Worm (Caenorhabditis elegans) whole organism, late embryonic: ENCODE results near the gene tmem-218.

Source experiments
- C08G9.2 ChIP-seq: sonication (generic microtip); optimal IDR thresholded peaks from 2 replicates; lab custom pipeline; 2016; ENCODE audit warnings: mild to moderate bottlenecking, missing genetic modification characterization, moderate library complexity, missing compliant biosample characterization
- F13H6.1 ChIP-seq: sonication (generic microtip); optimal IDR thresholded peaks from 2 replicates; lab custom pipeline; 2016; ENCODE audit warnings: missing genetic modification characterization, missing compliant biosample characterization
- K02D7.2 ChIP-seq: sonication (generic microtip); optimal IDR thresholded peaks from 2 replicates; lab custom pipeline; 2017; ENCODE audit warnings: mild to moderate bottlenecking, missing genetic modification characterization, missing compliant biosample characterization
- Y22D7AL.16 ChIP-seq: sonication (generic microtip); optimal IDR thresholded peaks from 2 replicates; lab custom pipeline; 2016; ENCODE audit warnings: missing genetic modification characterization, missing compliant biosample characterization
- ahr-1 ChIP-seq: sonication (generic microtip); optimal IDR thresholded peaks from 2 replicates; lab custom pipeline; 2016; ENCODE audit warnings: missing genetic modification characterization, missing compliant biosample characterization
- ama-1 ChIP-seq: fragments of 150-350 bp; optimal IDR thresholded peaks from 2 replicates; lab custom pipeline; 2014
- ceh-14 ChIP-seq: sonication (generic microtip); optimal IDR thresholded peaks from 2 replicates; lab custom pipeline; 2016; ENCODE audit warnings: missing genotype, missing genetic modification characterization, missing compliant biosample characterization
- ceh-18 ChIP-seq: sonication (generic microtip); optimal IDR thresholded peaks from 2 replicates; lab custom pipeline; 2016; ENCODE audit warnings: missing genetic modification characterization, missing compliant biosample characterization
- ceh-2 ChIP-seq: sonication (generic microtip); optimal IDR thresholded peaks from 2 replicates; lab custom pipeline; 2016; ENCODE audit warnings: missing genotype, missing genetic modification characterization, missing compliant biosample characterization
- ceh-22 ChIP-seq: sonication (generic microtip); optimal IDR thresholded peaks from 2 replicates; lab custom pipeline; 2017; ENCODE audit warnings: missing biosample characterization, missing genetic modification characterization
- ceh-24 ChIP-seq: sonication (generic microtip); optimal IDR thresholded peaks from 2 replicates; lab custom pipeline; 2016; ENCODE audit warnings: mild to moderate bottlenecking, missing genetic modification characterization, missing compliant biosample characterization
- ceh-34 ChIP-seq: sonication (generic microtip); optimal IDR thresholded peaks from 2 replicates; lab custom pipeline; 2016; ENCODE audit warnings: mild to moderate bottlenecking, missing genetic modification characterization, missing compliant biosample characterization
- ceh-48 ChIP-seq: sonication (generic microtip); optimal IDR thresholded peaks from 2 replicates; lab custom pipeline; 2016; ENCODE audit warnings: missing genetic modification characterization, inconsistent platforms, missing compliant biosample characterization
- che-1 ChIP-seq: sonication (generic microtip); optimal IDR thresholded peaks from 2 replicates; lab custom pipeline; 2016; ENCODE audit warnings: mild to moderate bottlenecking, missing genetic modification characterization, missing compliant biosample characterization
- dmd-4 ChIP-seq: sonication (generic microtip); optimal IDR thresholded peaks from 2 replicates; lab custom pipeline; 2016; ENCODE audit warnings: borderline replicate concordance, missing genetic modification characterization, missing compliant biosample characterization
- elt-2 ChIP-seq: sonication (generic microtip); optimal IDR thresholded peaks from 2 replicates; lab custom pipeline; 2016; ENCODE audit warnings: missing genetic modification reagents, missing genetic modification characterization, missing compliant biosample characterization
- elt-4 ChIP-seq: sonication (generic microtip); optimal IDR thresholded peaks from 2 replicates; lab custom pipeline; 2016; ENCODE audit warnings: missing genetic modification characterization, missing compliant biosample characterization
- eyg-1 ChIP-seq: sonication (generic microtip); optimal IDR thresholded peaks from 2 replicates; lab custom pipeline; 2016; ENCODE audit warnings: missing genotype, missing genetic modification characterization, missing compliant biosample characterization
- fax-1 ChIP-seq: sonication (generic microtip); optimal IDR thresholded peaks from 2 replicates; lab custom pipeline; 2016; ENCODE audit warnings: missing genotype, missing genetic modification characterization, missing compliant biosample characterization
- fkh-10 ChIP-seq: fragments of 150-350 bp; optimal IDR thresholded peaks from 2 replicates; lab custom pipeline; 2014; ENCODE audit warnings: missing biosample characterization, missing genetic modification reagents, missing genetic modification characterization
- fkh-6 ChIP-seq: sonication (generic microtip); optimal IDR thresholded peaks from 2 replicates; lab custom pipeline; 2016; ENCODE audit warnings: missing genetic modification characterization, missing compliant biosample characterization
- hlh-13 ChIP-seq: fragments of 200-800 bp; sonication (Bioruptor generic); optimal IDR thresholded peaks from 2 replicates; lab custom pipeline; 2018; ENCODE audit warnings: mild to moderate bottlenecking, missing genetic modification characterization, missing compliant biosample characterization
- hlh-30 ChIP-seq: sonication (generic microtip); optimal IDR thresholded peaks from 2 replicates; lab custom pipeline; 2017; ENCODE audit warnings: antibody characterized with exemption, missing genetic modification characterization, missing compliant biosample characterization; ENCODE audit not compliant: insufficient read depth
- hlh-8 ChIP-seq: sonication (generic microtip); optimal IDR thresholded peaks from 2 replicates; lab custom pipeline; 2016; ENCODE audit warnings: missing genotype, missing genetic modification characterization, missing compliant biosample characterization
- lin-11 ChIP-seq: fragments of 200-800 bp; sonication (Bioruptor generic); optimal IDR thresholded peaks from 2 replicates; lab custom pipeline; 2018; ENCODE audit warnings: mild to moderate bottlenecking, missing genetic modification characterization, missing compliant biosample characterization
- madf-2 ChIP-seq: sonication (generic microtip); optimal IDR thresholded peaks from 2 replicates; lab custom pipeline; 2017; ENCODE audit warnings: missing genetic modification characterization, missing compliant biosample characterization
- mec-3 ChIP-seq: sonication (generic microtip); optimal IDR thresholded peaks from 2 replicates; lab custom pipeline; 2016; ENCODE audit warnings: borderline replicate concordance, missing genetic modification characterization, missing compliant biosample characterization
- nfya-1 ChIP-seq: sonication (generic microtip); optimal IDR thresholded peaks from 2 replicates; lab custom pipeline; 2017; ENCODE audit warnings: missing genetic modification characterization, mild to moderate bottlenecking, missing compliant biosample characterization, antibody characterized with exemption, moderate library complexity
- nhr-232 ChIP-seq: sonication (generic microtip); optimal IDR thresholded peaks from 2 replicates; lab custom pipeline; 2016; ENCODE audit warnings: missing genetic modification characterization, missing compliant biosample characterization
- odd-2 ChIP-seq: sonication (generic microtip); optimal IDR thresholded peaks from 2 replicates; lab custom pipeline; 2017; ENCODE audit warnings: antibody characterized with exemption, mild to moderate bottlenecking, missing genetic modification characterization, missing compliant biosample characterization
- pat-9 ChIP-seq: fragments of 200-800 bp; sonication (Bioruptor generic); optimal IDR thresholded peaks from 2 replicates; lab custom pipeline; 2018; ENCODE audit warnings: mild to moderate bottlenecking, missing genetic modification characterization, moderate library complexity, missing compliant biosample characterization
- pax-1 ChIP-seq: fragments of 150-350 bp; optimal IDR thresholded peaks from 2 replicates; lab custom pipeline; 2014; ENCODE audit warnings: missing biosample characterization, missing genetic modification characterization
- pha-2 ChIP-seq: sonication (generic microtip); optimal IDR thresholded peaks from 2 replicates; lab custom pipeline; 2017; ENCODE audit warnings: mild to moderate bottlenecking, missing genetic modification characterization, missing compliant biosample characterization
- pha-4 ChIP-seq: fragments of 150-350 bp; optimal IDR thresholded peaks from 2 replicates; lab custom pipeline; 2018; ENCODE audit warnings: missing biosample characterization, missing genetic modification reagents, missing genetic modification characterization
- sdc-2 ChIP-seq: sonication (generic microtip); optimal IDR thresholded peaks from 2 replicates; lab custom pipeline; 2016; ENCODE audit warnings: missing genotype, missing genetic modification characterization, missing compliant biosample characterization
- sox-2 ChIP-seq: fragments of 200-800 bp; sonication (Bioruptor generic); IDR thresholded peaks from 2 replicates; pipeline ENCODE4 v1.3.6; 2022; ENCODE audit warnings: missing genetic modification reagents, missing genetic modification characterization, missing compliant biosample characterization
- sox-4 ChIP-seq: sonication (generic microtip); optimal IDR thresholded peaks from 2 replicates; lab custom pipeline; 2017; ENCODE audit warnings: mild to moderate bottlenecking, missing genetic modification characterization, inconsistent platforms, missing compliant biosample characterization
- tbx-2 ChIP-seq: sonication (generic microtip); optimal IDR thresholded peaks from 2 replicates; lab custom pipeline; 2016; ENCODE audit warnings: missing genetic modification characterization, missing compliant biosample characterization
- tbx-7 ChIP-seq: sonication (generic microtip); optimal IDR thresholded peaks from 2 replicates; lab custom pipeline; 2016; ENCODE audit warnings: missing genotype, missing genetic modification characterization, missing compliant biosample characterization
- ttx-3 ChIP-seq: sonication (generic microtip); optimal IDR thresholded peaks from 2 replicates; lab custom pipeline; 2016; ENCODE audit warnings: missing genetic modification reagents, missing genetic modification characterization, missing compliant biosample characterization
- unc-3 ChIP-seq, 2 experiments: fragments of 200-800 bp in 1 of 2; sonication (Bioruptor generic) in 1 of 2; sonication (generic microtip) in 1 of 2; conservative IDR thresholded peaks in 1 of 2; optimal IDR thresholded peaks in 1 of 2; 2 replicates each; pipeline versions ENCODE4 v1.3.6 to Lab custom; 2016 to 2022; ENCODE audit warnings: missing compliant biosample characterization in 2 of 2, missing genetic modification characterization in 2 of 2, missing genetic modification reagents in 1 of 2
- ztf-16 ChIP-seq: sonication (generic microtip); optimal IDR thresholded peaks from 2 replicates; lab custom pipeline; 2017; ENCODE audit warnings: missing genetic modification characterization, missing compliant biosample characterization

tmem-218 gene

DNA sequence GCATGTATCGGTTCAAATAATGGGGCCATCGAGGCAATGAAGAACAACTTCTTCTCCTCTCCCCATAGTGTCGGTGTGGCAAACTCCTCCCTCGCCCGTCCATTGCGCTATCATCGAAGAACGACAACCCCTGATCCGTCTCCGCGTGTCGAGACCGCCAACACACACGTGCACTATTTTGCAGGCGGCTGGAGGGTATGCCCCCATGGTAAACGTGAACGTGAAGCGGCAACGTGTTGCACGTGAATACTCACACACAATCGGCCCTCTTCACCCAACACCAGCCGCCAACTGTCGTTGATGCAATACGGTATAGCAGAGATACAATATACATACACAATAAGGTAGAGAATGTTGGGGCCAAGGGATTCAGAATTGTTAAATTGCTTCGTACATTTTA is 16.3 kb upstream of the tmem-218 start (continued):
- no peak for TF ChIP-seq hlh-13 (GFP tag; lab: Kevin White, UChicago)
- TF ChIP-seq eyg-1 (tag; lab: Kevin White, UChicago): no peak
- no peak for TF ChIP-seq C08G9.2 (tag; lab: Kevin White, UChicago)
- TF ChIP-seq mec-3: no peak
- peak; percentile 25 for TF ChIP-seq pat-9 (tag; lab: Kevin White, UChicago)
- no peak for TF ChIP-seq ceh-2 (tag; lab: Kevin White, UChicago)
- no peak for TF ChIP-seq pha-2 (tag; lab: Kevin White, UChicago)
- no peak for TF ChIP-seq unc-3 (GFP tag; conservative IDR thresholded peaks at IDR 0.05; lab: Robert Waterston, UW)
- TF ChIP-seq unc-3 (tag; optimal IDR thresholded peaks at IDR 0.05; lab: Kevin White, UChicago): no peak
- no peak for TF ChIP-seq ztf-16
- no peak for TF ChIP-seq hlh-8 (tag; lab: Kevin White, UChicago)
- TF ChIP-seq hlh-30 (tag; lab: Kevin White, UChicago): peak; percentile 76
- no peak for TF ChIP-seq sox-4
- no peak for TF ChIP-seq pha-4 (tag; lab: Kevin White, UChicago)
- TF ChIP-seq fkh-6 (tag; lab: Kevin White, UChicago): no peak
- no peak for TF ChIP-seq ttx-3 (tag; lab: Kevin White, UChicago)
- TF ChIP-seq pax-1: no peak
- TF ChIP-seq nfya-1 (tag; lab: Kevin White, UChicago): no peak
- TF ChIP-seq ceh-14: no peak
- TF ChIP-seq ceh-18 (tag; lab: Kevin White, UChicago): peak; percentile 52
- TF ChIP-seq odd-2 (tag; lab: Kevin White, UChicago): no peak
- no peak for TF ChIP-seq dmd-4 (tag; lab: Kevin White, UChicago)

DNA sequence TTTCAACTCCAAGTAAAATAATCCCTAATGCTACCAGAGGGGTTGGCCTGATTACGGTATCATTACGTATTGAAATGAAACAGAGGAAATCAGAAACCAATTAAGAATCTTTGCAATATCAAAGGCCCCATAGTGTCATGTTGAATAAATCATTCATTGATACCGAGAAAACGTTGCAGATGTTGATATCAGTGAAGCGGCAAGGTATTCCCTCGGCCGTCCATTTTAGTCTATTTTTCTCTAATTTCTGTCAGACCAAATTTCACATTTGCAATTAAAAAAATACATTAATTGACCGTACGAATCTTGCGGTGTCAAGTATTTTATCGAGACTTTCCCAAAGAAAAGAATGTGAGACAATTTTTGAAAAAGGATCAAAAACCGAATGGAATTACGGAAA is 15.2 kb upstream of the tmem-218 start:
- TF ChIP-seq unc-3 (GFP tag; conservative IDR thresholded peaks at IDR 0.05; lab: Robert Waterston, UW): no peak
- no peak for TF ChIP-seq unc-3 (tag; optimal IDR thresholded peaks at IDR 0.05; lab: Kevin White, UChicago)
- no peak for TF ChIP-seq K02D7.2
- TF ChIP-seq hlh-13 (GFP tag; lab: Kevin White, UChicago): no peak
- TF ChIP-seq tbx-7 (tag; lab: Kevin White, UChicago): no peak
- no peak for TF ChIP-seq ceh-24 (tag; lab: Kevin White, UChicago)
- TF ChIP-seq Y22D7AL.16 (tag; lab: Kevin White, UChicago): no peak
- TF ChIP-seq ceh-48 (tag; lab: Kevin White, UChicago): no peak
- no peak for TF ChIP-seq nhr-232
- no peak for TF ChIP-seq fkh-10
- TF ChIP-seq ttx-3 (tag; lab: Kevin White, UChicago): no peak

DNA sequence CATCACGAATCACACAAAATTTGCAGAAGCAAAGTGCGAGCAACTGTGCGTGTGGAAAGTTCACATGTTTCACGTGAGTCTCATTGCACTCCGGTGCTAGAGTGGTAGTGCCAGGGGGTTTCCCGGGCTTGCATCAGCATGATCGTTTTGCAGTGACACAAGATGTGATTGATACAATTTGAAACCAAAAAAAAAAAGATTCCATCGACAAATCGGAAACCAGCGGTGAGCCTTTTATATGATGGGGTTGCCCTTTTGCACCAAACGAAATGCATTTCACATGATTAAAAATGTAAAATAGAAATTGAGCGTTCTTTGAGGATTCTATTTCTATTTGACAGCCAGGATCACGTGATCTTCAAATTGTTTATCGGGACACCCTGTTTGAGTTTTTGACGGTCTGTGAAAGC is 13.1 kb upstream of the tmem-218 start:
- no peak for TF ChIP-seq unc-3 (GFP tag; conservative IDR thresholded peaks at IDR 0.05; lab: Robert Waterston, UW)
- no peak for TF ChIP-seq unc-3 (tag; optimal IDR thresholded peaks at IDR 0.05; lab: Kevin White, UChicago)
- no peak for TF ChIP-seq sdc-2 (tag; lab: Kevin White, UChicago)
- no peak for TF ChIP-seq ceh-34 (tag; lab: Kevin White, UChicago)
- TF ChIP-seq ceh-18 (tag; lab: Kevin White, UChicago): peak; percentile 37
- no peak for TF ChIP-seq sox-2 (GFP tag; lab: Robert Waterston, UW)
- TF ChIP-seq lin-11: no peak
- no peak for TF ChIP-seq pha-4 (tag; lab: Kevin White, UChicago)
- TF ChIP-seq tbx-2: no peak
- TF ChIP-seq fkh-6 (tag; lab: Kevin White, UChicago): no peak
- TF ChIP-seq hlh-30 (tag; lab: Kevin White, UChicago): peak; percentile 2

DNA sequence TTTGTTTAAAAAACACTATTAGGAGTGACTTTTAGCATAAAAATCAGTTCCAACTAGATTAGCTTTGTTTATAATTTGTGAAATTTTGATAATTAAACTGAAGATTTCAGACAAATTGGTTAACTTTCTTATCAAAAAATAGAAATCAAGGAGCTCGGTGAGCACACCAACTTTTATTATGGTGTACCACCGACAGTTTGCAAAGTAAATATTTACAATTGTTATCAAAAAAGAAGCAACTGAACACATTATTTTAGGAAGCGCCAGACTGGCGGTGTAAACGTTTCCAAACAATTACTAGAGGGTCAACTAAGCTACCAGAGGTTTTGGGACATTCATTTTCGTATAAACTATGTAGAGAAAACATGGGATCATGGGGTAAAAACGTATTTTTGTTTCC is 12.0 kb upstream of the tmem-218 start:
- no peak for TF ChIP-seq che-1 (tag; lab: Kevin White, UChicago)
- no peak for TF ChIP-seq elt-4
- no peak for TF ChIP-seq F13H6.1
- no peak for TF ChIP-seq ttx-3 (tag; lab: Kevin White, UChicago)
- TF ChIP-seq fax-1 (tag; lab: Kevin White, UChicago): no peak
- no peak for TF ChIP-seq sox-4
- no peak for TF ChIP-seq lin-11
- no peak for TF ChIP-seq odd-2 (tag; lab: Kevin White, UChicago)
- no peak for TF ChIP-seq ceh-48 (tag; lab: Kevin White, UChicago)
- TF ChIP-seq ceh-22 (tag; lab: Kevin White, UChicago): no peak
- TF ChIP-seq elt-2: no peak
- TF ChIP-seq ama-1 (lab: Kevin White, UChicago): no peak
- TF ChIP-seq ahr-1: no peak
- no peak for TF ChIP-seq ceh-24 (tag; lab: Kevin White, UChicago)
- TF ChIP-seq hlh-30 (tag; lab: Kevin White, UChicago): no peak
- no peak for TF ChIP-seq dmd-4 (tag; lab: Kevin White, UChicago)
- no peak for TF ChIP-seq madf-2 (tag; lab: Kevin White, UChicago)
- no peak for TF ChIP-seq Y22D7AL.16 (tag; lab: Kevin White, UChicago)
